Fruit fly (Drosophila melanogaster): ENCODE data around the gene TotE.

TotE gene

DNA sequence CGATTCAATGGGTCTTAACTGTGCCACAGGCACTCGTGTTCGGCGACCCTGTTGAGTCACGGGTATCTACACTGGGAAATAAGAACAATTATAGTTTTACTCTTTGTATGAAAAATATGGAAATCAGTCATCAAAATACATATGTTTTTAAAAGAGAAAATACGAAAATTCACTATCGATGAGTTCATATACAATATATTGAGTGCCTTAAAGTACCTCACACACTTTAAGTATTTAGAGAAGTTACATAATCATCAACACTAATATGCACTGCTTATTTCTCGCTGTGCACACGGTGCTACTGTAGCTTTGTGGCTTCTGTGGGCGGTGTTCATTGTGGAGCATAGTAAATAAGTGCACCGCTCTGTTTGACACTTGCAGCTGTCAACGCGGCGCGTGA is 28.9 kb downstream of the TotE start (continued):
- TF ChIP-seq CG11762 (GFP tag; optimal IDR thresholded peaks at IDR 0.05; ENCODE audit: insufficient read depth) (peak; percentile 29), CG11294 (GFP tag; IDR thresholded peaks at IDR 0.05) (no peak), pdm3 (GFP tag; optimal IDR thresholded peaks at IDR 0.05) (no peak), Ets96B (tag; optimal IDR thresholded peaks at IDR 0.05) (no peak), CG8632 (GFP tag; optimal IDR thresholded peaks at IDR 0.05) (no peak), Blimp-1 (GFP tag; optimal IDR thresholded peaks at IDR 0.05) (no peak), achi (GFP tag; optimal IDR thresholded peaks at IDR 0.05) (peak; percentile 33), Gug (GFP tag; IDR thresholded peaks at IDR 0.05) (peak; percentile 18; the same call in 1 of the 2 replicates), lz (GFP tag; optimal IDR thresholded peaks at IDR 0.05) (no peak), CG6854 (GFP tag; optimal IDR thresholded peaks at IDR 0.05) (no peak), CG10669 (GFP tag; optimal IDR thresholded peaks at IDR 0.05) (peak; percentile 27), CG15336 (GFP tag; IDR thresholded peaks at IDR 0.05) (peak; percentile 77), net (GFP tag; optimal IDR thresholded peaks at IDR 0.05) (peak; percentile 24), CG7368 (GFP tag; optimal IDR thresholded peaks at IDR 0.05) (no peak), CG3919 (GFP tag; optimal IDR thresholded peaks at IDR 0.05) (no peak), Met (GFP tag; optimal IDR thresholded peaks at IDR 0.05) (peak; percentile 1), CG34406 (GFP tag; optimal IDR thresholded peaks at IDR 0.05) (no peak), CG32006 (GFP tag; optimal IDR thresholded peaks at IDR 0.05) (peak; percentile 65), CG9139 (GFP tag; optimal IDR thresholded peaks at IDR 0.05) (no peak), CG11902 (GFP tag; optimal IDR thresholded peaks at IDR 0.05) (no peak), Eip75B (GFP tag; optimal IDR thresholded peaks at IDR 0.05) (peak; percentile 24), fd85E (GFP tag; optimal IDR thresholded peaks at IDR 0.05) (no peak)

- TF ChIP-seq CG10631 (GFP tag; optimal IDR thresholded peaks at IDR 0.05) (no peak), CG6163 (GFP tag; IDR thresholded peaks at IDR 0.05) (0 out of 3 replicates have a peak, but pooled peaks have one; percentile 36), ss (GFP tag; optimal IDR thresholded peaks at IDR 0.05) (peak; percentile 2 to 93), Eip78C (GFP tag) (peak; percentile 39), spab (GFP tag; optimal IDR thresholded peaks at IDR 0.05) (no peak), svp (GFP tag) (no peak), CG4318 (GFP tag; optimal IDR thresholded peaks at IDR 0.05) (no peak), Eip93F (GFP tag; optimal IDR thresholded peaks at IDR 0.05) (no peak), lz (GFP tag; optimal IDR thresholded peaks at IDR 0.05) (no peak), fd85E (GFP tag; optimal IDR thresholded peaks at IDR 0.05) (no peak), CG8319 (GFP tag; optimal IDR thresholded peaks at IDR 0.05) (no peak), esn (GFP tag; optimal IDR thresholded peaks at IDR 0.05) (no peak), Smox (GFP tag; optimal IDR thresholded peaks at IDR 0.05) (no peak), dsx (GFP tag; optimal IDR thresholded peaks at IDR 0.05; ENCODE audit: poor library complexity, severe bottlenecking) (peak; percentile 43)
These were observed 38.3 kb downstream of the TotE start for dm6 chr2L:19875007-19875406.

DNA sequence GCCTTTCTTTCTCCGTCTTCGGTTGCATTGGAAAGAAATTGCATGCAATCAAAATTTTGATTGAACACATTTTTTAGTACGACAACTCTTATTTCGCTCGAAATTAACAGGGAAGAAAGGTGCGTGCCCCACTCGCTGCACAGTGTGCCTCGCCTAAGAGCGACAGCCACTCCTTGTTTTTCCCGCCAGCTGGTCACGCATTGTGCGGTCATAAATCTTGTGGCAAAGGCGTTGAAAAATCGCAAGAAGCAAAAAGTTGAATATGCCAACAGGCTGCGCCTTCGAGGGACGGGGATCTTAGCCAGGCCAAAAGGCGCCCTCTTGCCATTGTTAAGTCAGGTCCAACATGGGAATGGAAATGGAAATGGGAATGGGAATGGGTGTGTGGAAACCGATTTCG is 41.2 kb downstream of the TotE start:
- no peak for TF ChIP-seq svp (GFP tag)
- no peak for TF ChIP-seq CG1621 (tag; optimal IDR thresholded peaks at IDR 0.05)
- TF ChIP-seq Eip78C (GFP tag) = peak; percentile 59
- no peak for TF ChIP-seq CG6276 (GFP tag; optimal IDR thresholded peaks at IDR 0.05)
- TF ChIP-seq Lpt (GFP tag; optimal IDR thresholded peaks at IDR 0.05) = no peak
- no peak for TF ChIP-seq Ets96B (tag; optimal IDR thresholded peaks at IDR 0.05)
- no peak for TF ChIP-seq Sox15 (GFP tag; optimal IDR thresholded peaks at IDR 0.05)
- no peak for TF ChIP-seq Eip75B (GFP tag; optimal IDR thresholded peaks at IDR 0.05)
- TF ChIP-seq CG11902 (GFP tag; optimal IDR thresholded peaks at IDR 0.05) = no peak
- TF ChIP-seq CG6163 (GFP tag; IDR thresholded peaks at IDR 0.05) = 0 out of 3 replicates have a peak, but pooled peaks have one; percentile 18
- TF ChIP-seq Hr38 (GFP tag; optimal IDR thresholded peaks at IDR 0.05) = no peak
- TF ChIP-seq CG11294 (GFP tag; IDR thresholded peaks at IDR 0.05) = no peak
- TF ChIP-seq lz (GFP tag; optimal IDR thresholded peaks at IDR 0.05) = no peak
- no peak for TF ChIP-seq Sox14 (GFP tag; optimal IDR thresholded peaks at IDR 0.05)
- no peak for TF ChIP-seq CG15336 (GFP tag; IDR thresholded peaks at IDR 0.05)
- TF ChIP-seq CG10631 (GFP tag; optimal IDR thresholded peaks at IDR 0.05) = no peak
- TF ChIP-seq ss (GFP tag; optimal IDR thresholded peaks at IDR 0.05) = peak in 1 of 2 experiments; percentile 62
- no peak for TF ChIP-seq Blimp-1 (GFP tag; optimal IDR thresholded peaks at IDR 0.05)
- TF ChIP-seq CG11762 (GFP tag; optimal IDR thresholded peaks at IDR 0.05; ENCODE audit: insufficient read depth) = no peak
- TF ChIP-seq eg (GFP tag; IDR thresholded peaks at IDR 0.05) = 0 out of 3 replicates have a peak, but pooled peaks have one; percentile 28
- TF ChIP-seq CG9139 (GFP tag; optimal IDR thresholded peaks at IDR 0.05) = no peak
- TF ChIP-seq CG32006 (GFP tag; optimal IDR thresholded peaks at IDR 0.05) = peak; percentile 10
- no peak for TF ChIP-seq Hr4 (GFP tag; optimal IDR thresholded peaks at IDR 0.05)
- TF ChIP-seq Ets21C (GFP tag; optimal IDR thresholded peaks at IDR 0.05) = no peak
- TF ChIP-seq fd59A (GFP tag; optimal IDR thresholded peaks at IDR 0.05) = no peak
